Fruit fly (Drosophila melanogaster): ENCODE measurements around the gene CG18641.

The CG18641 gene

dm6 chr2L:2382971-2383370 is 32.2 kb downstream of the CG18641 start, which contains the start of gene PIG-Wa (continued):
- TF ChIP-seq gce (GFP tag; IDR thresholded peaks at IDR 0.05) (no peak), Gsc (GFP tag; IDR thresholded peaks at IDR 0.05) (no peak), da (GFP tag; optimal IDR thresholded peaks at IDR 0.05) (no peak), CG6654 (GFP tag; optimal IDR thresholded peaks at IDR 0.05) (no peak), HmgZ (tag; optimal IDR thresholded peaks at IDR 0.05) (peak; percentile 13), nerfin-1 (tag; optimal IDR thresholded peaks at IDR 0.05) (peak; percentile 80), CG10543 (GFP tag; optimal IDR thresholded peaks at IDR 0.05) (no peak), CG11560 (tag; IDR thresholded peaks at IDR 0.05) (no peak), Hand (GFP tag; optimal IDR thresholded peaks at IDR 0.05) (no peak), Elba2 (GFP tag; optimal IDR thresholded peaks at IDR 0.05) (peak; percentile 82), ken (GFP tag; IDR thresholded peaks at IDR 0.05) (no peak), Dref (GFP tag; IDR thresholded peaks at IDR 0.05) (peak; percentile 86), CG11398 (GFP tag; optimal IDR thresholded peaks at IDR 0.05) (no peak), HmgD (GFP tag; optimal IDR thresholded peaks at IDR 0.05) (peak; percentile 29), CG11723 (GFP tag; optimal IDR thresholded peaks at IDR 0.05) (no peak), CG17568 (GFP tag; optimal IDR thresholded peaks at IDR 0.05) (no peak), CG7745 (tag; optimal IDR thresholded peaks at IDR 0.05) (no peak), en (GFP tag; optimal IDR thresholded peaks at IDR 0.05) (no peak), CG43689 (GFP tag; IDR thresholded peaks at IDR 0.05) (no peak), Eip74EF (GFP tag; optimal IDR thresholded peaks at IDR 0.05) (no peak), CG33213 (GFP tag; optimal IDR thresholded peaks at IDR 0.05) (peak; percentile 59), CG18011 (GFP tag; optimal IDR thresholded peaks at IDR 0.05) (peak; percentile 98), trem (tag; optimal IDR thresholded peaks at IDR 0.05) (no peak), amos (GFP tag; IDR thresholded peaks at IDR 0.05; ENCODE audit: partially characterized antibody) (peak; percentile 64), CG9215 (GFP tag; IDR thresholded peaks at IDR 0.05) (no peak), Fer3 (tag; optimal IDR thresholded peaks at IDR 0.05) (no peak), dm (GFP tag; optimal IDR thresholded peaks at IDR 0.05) (no peak), CG9797 (GFP tag; optimal IDR thresholded peaks at IDR 0.05) (peak; percentile 19), vfl (GFP tag; optimal IDR thresholded peaks at IDR 0.05) (no peak), CG34422 (GFP tag; IDR thresholded peaks at IDR 0.05) (peak; percentile 76; the same call in 2 of the 3 replicates), CG10267 (tag; optimal IDR thresholded peaks at IDR 0.05) (no peak), sd (tag; optimal IDR thresholded peaks at IDR 0.05) (peak; percentile 56), stwl (tag; optimal IDR thresholded peaks at IDR 0.05) (peak; percentile 94), Sry-δ (GFP tag; optimal IDR thresholded peaks at IDR 0.05) (peak; percentile 90), CG18764 (GFP tag; optimal IDR thresholded peaks at IDR 0.05) (no peak), E2f1 (GFP tag; IDR thresholded peaks at IDR 0.05) (no peak), btn (GFP tag; optimal IDR thresholded peaks at IDR 0.05) (no peak), Hmx (GFP tag; optimal IDR thresholded peaks at IDR 0.05) (no peak), odd (GFP tag; optimal IDR thresholded peaks at IDR 0.05) (no peak), CG34224 (GFP tag; IDR thresholded peaks at IDR 0.05; ENCODE audit: partially characterized antibody) (peak; percentile 59; the same call in 2 of the 3 replicates), ac (GFP tag; optimal IDR thresholded peaks at IDR 0.05) (no peak), YL-1 (GFP tag; optimal IDR thresholded peaks at IDR 0.05) (peak; percentile 8), Sin3A (optimal IDR thresholded peaks at IDR 0.05) (no peak), Spps (tag; optimal IDR thresholded peaks at IDR 0.05) (no peak), CG3281 (GFP tag; optimal IDR thresholded peaks at IDR 0.05) (no peak), CG2875 (GFP tag; optimal IDR thresholded peaks at IDR 0.05) (no peak), CG7271 (tag; optimal IDR thresholded peaks at IDR 0.05) (no peak), D19A (tag; optimal IDR thresholded peaks at IDR 0.05) (no peak), bbx (GFP tag; IDR thresholded peaks at IDR 0.05; ENCODE audit: partially characterized antibody) (peak; percentile 38; the same call in 1 of the 2 replicates), Usf (GFP tag; optimal IDR thresholded peaks at IDR 0.05) (no peak), CG15514 (GFP tag; optimal IDR thresholded peaks at IDR 0.05) (peak; percentile 17)

Data from whole organism, embryonic.